Worm (Caenorhabditis elegans) whole organism, L4/young adult: ENCODE results near the gene K06A9.3.

Experiments
- W03F9.2 ChIP-seq: fragments of 150-350 bp; optimal IDR thresholded peaks from 2 replicates; lab custom pipeline; 2014; ENCODE audit warnings: missing biosample characterization, missing genetic modification characterization
- him-1 ChIP-seq: sonication (generic microtip); optimal IDR thresholded peaks from 2 replicates; lab custom pipeline; 2016; ENCODE audit warnings: missing genotype, missing genetic modification reagents, missing genetic modification characterization, missing compliant biosample characterization

DNA sequence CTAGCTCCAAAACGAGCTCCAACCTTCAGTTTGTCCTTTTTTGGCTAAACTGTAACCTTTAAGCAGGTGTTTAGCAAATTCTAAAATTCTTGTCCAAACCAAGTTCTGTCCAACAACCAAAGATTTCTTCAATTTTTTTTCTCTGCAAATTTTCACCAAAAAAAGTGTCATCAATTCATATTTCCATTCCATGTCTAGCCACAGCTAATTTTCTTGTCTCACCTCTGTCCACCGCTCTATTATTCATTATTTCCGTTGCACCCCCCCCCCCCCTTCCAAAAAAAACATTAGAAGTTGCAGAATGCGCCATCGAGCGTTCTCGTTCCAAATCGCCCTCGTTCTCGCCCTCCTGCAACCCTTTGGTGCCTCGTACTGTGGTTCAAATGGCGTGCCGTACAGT lies 41.2 kb upstream of the K06A9.3 start, which contains the start of gene wrt-9:
- TF ChIP-seq W03F9.2 (tag; lab: Kevin White, UChicago) = no peak
- TF ChIP-seq him-1 (tag; lab: Kevin White, UChicago) = no peak
